Fruit fly (Drosophila melanogaster) whole organism, embryonic: ENCODE measurements around the gene CG43139.

ENCODE experiments used
- CG10431 ChIP-seq: fragments of 200-800 bp; sonication (Bioruptor generic); optimal IDR thresholded peaks from 3 replicates; lab custom pipeline; 2018; ENCODE audit warnings: missing biosample characterization, mild to moderate bottlenecking, missing genetic modification characterization
- CG13287 ChIP-seq: fragments of 200-800 bp; sonication (Bioruptor generic); IDR thresholded peaks from 2 replicates; pipeline ENCODE4 v1.3.6; 2022; ENCODE audit warnings: missing biosample characterization, missing genetic modification characterization; ENCODE audit not compliant: partially characterized antibody
- CG14014 ChIP-seq: fragments of 200-800 bp; sonication (Bioruptor generic); IDR thresholded peaks from 2 replicates; pipeline ENCODE4 v1.3.6; 2022; ENCODE audit warnings: missing biosample characterization, missing genetic modification characterization
- CG14710 ChIP-seq: fragments of 200-800 bp; sonication (Bioruptor generic); optimal IDR thresholded peaks from 3 replicates; lab custom pipeline; 2019; ENCODE audit warnings: missing biosample characterization, mild to moderate bottlenecking, missing genetic modification characterization, moderate library complexity
- CG15696 ChIP-seq: fragments of 200-800 bp; sonication (Bioruptor generic); optimal IDR thresholded peaks from 2 replicates; lab custom pipeline; 2019; ENCODE audit warnings: missing biosample characterization, mild to moderate bottlenecking, missing genetic modification characterization, moderate library complexity
- CG18599 ChIP-seq: fragments of 200-800 bp; sonication (Bioruptor generic); optimal IDR thresholded peaks from 3 replicates; lab custom pipeline; 2017; ENCODE audit warnings: missing biosample characterization, missing genetic modification characterization, mild to moderate bottlenecking, moderate library complexity, missing genetic modification reagents
- CG2678 ChIP-seq: fragments of 200-800 bp; sonication (Bioruptor generic); optimal IDR thresholded peaks from 3 replicates; lab custom pipeline; 2019; ENCODE audit warnings: missing biosample characterization, mild to moderate bottlenecking, missing genetic modification characterization, moderate library complexity
- CG2712 ChIP-seq: fragments of 200-800 bp; optimal IDR thresholded peaks from 3 replicates; lab custom pipeline; 2019; ENCODE audit warnings: missing biosample characterization, mild to moderate bottlenecking, missing genetic modification characterization, moderate library complexity
- CG31365 ChIP-seq: fragments of 200-800 bp; sonication (Bioruptor generic); optimal IDR thresholded peaks from 2 replicates; lab custom pipeline; 2018; ENCODE audit warnings: missing biosample characterization, mild to moderate bottlenecking, missing genetic modification characterization
- CG6765 ChIP-seq: fragments of 200-800 bp; sonication (Bioruptor generic); optimal IDR thresholded peaks from 3 replicates; lab custom pipeline; 2017; ENCODE audit warnings: missing biosample characterization, mild to moderate bottlenecking, missing genetic modification characterization
- CG9215 ChIP-seq: fragments of 200-800 bp; sonication (Bioruptor generic); IDR thresholded peaks from 2 replicates; pipeline ENCODE4 v1.3.6; 2022; ENCODE audit warnings: missing biosample characterization, missing genetic modification characterization
- CG9932 ChIP-seq: fragments of 200-800 bp; sonication (Bioruptor generic); IDR thresholded peaks from 2 replicates; pipeline ENCODE4 v1.3.6; 2022; ENCODE audit warnings: missing biosample characterization, missing genetic modification characterization
- CTCF ChIP-seq: fragments of 200-800 bp; sonication (Bioruptor generic); optimal IDR thresholded peaks from 2 replicates; lab custom pipeline; 2017; ENCODE audit warnings: missing biosample characterization, mild to moderate bottlenecking, missing genetic modification characterization, moderate library complexity
- Dek ChIP-seq: fragments of 200-800 bp; sonication (Bioruptor generic); optimal IDR thresholded peaks from 3 replicates; lab custom pipeline; 2019; ENCODE audit warnings: missing biosample characterization, mild to moderate bottlenecking, missing genetic modification characterization, moderate library complexity
- Eip74EF ChIP-seq, 2 experiments: fragments of 200-800 bp in 1 of 2; fragments of >200 bp in 1 of 2; sonication (Bioruptor generic) in 1 of 2; optimal IDR thresholded peaks; 2 replicates each; lab custom pipeline; 2017 to 2019; ENCODE audit warnings: missing biosample characterization in 2 of 2, missing genetic modification characterization in 2 of 2, mild to moderate bottlenecking in 1 of 2, moderate library complexity in 1 of 2
- Ets65A ChIP-seq: fragments of 200-800 bp; sonication (Bioruptor generic); peaks from one replicate; lab custom pipeline; 2016; ENCODE audit warnings: missing biosample characterization, missing genetic modification characterization
- Fer2 ChIP-seq: fragments of 200-800 bp; sonication (Bioruptor generic); optimal IDR thresholded peaks from 2 replicates; lab custom pipeline; 2018; ENCODE audit warnings: missing biosample characterization, mild to moderate bottlenecking, missing genetic modification characterization, moderate library complexity
- HLHmδ ChIP-seq: fragments of 200-800 bp; sonication (Bioruptor generic); optimal IDR thresholded peaks from 2 replicates; lab custom pipeline; 2018; ENCODE audit warnings: missing biosample characterization, mild to moderate bottlenecking, missing genetic modification characterization, moderate library complexity
- Lhr ChIP-seq: fragments of 200-800 bp; sonication (Bioruptor generic); optimal IDR thresholded peaks from 3 replicates; lab custom pipeline; 2017; ENCODE audit warnings: mild to moderate bottlenecking, missing biosample characterization, missing genetic modification reagents, missing genetic modification characterization
- Poxn ChIP-seq: fragments of 200-800 bp; sonication (Bioruptor generic); IDR thresholded peaks from 2 replicates; pipeline ENCODE4 v1.3.6; 2022; ENCODE audit warnings: missing biosample characterization, missing genetic modification characterization
- Scr ChIP-seq: fragments of 200-800 bp; sonication (Bioruptor generic); IDR thresholded peaks from 2 replicates; pipeline ENCODE4 v1.3.6; 2022; ENCODE audit warnings: missing biosample characterization, missing genetic modification characterization; ENCODE audit not compliant: partially characterized antibody
- Six4 ChIP-seq: fragments of 200-800 bp; sonication (Bioruptor generic); optimal IDR thresholded peaks from 2 replicates; lab custom pipeline; 2016; ENCODE audit warnings: missing biosample characterization, missing genetic modification characterization
- Spps ChIP-seq: fragments of 200-800 bp; sonication (Bioruptor generic); optimal IDR thresholded peaks from 2 replicates; lab custom pipeline; 2018; ENCODE audit warnings: missing biosample characterization, mild to moderate bottlenecking, missing genetic modification characterization
- TFAM ChIP-seq: fragments of 200-800 bp; sonication (Bioruptor generic); optimal IDR thresholded peaks from 2 replicates; lab custom pipeline; 2017; ENCODE audit warnings: missing biosample characterization, missing genetic modification characterization, inconsistent platforms
- bowl ChIP-seq: fragments of 200-800 bp; sonication (Bioruptor generic); IDR thresholded peaks from 2 replicates; pipeline ENCODE4 v1.3.6; 2022; ENCODE audit warnings: missing biosample characterization, missing genetic modification characterization
- ems ChIP-seq: fragments of 200-800 bp; sonication (Bioruptor generic); optimal IDR thresholded peaks from 3 replicates; lab custom pipeline; 2016; ENCODE audit warnings: missing biosample characterization, missing genetic modification characterization
- fru ChIP-seq: fragments of >200 bp; optimal IDR thresholded peaks from 2 replicates; lab custom pipeline; 2017
- ftz-f1 ChIP-seq: fragments of 200-800 bp; sonication (Bioruptor generic); optimal IDR thresholded peaks from 2 replicates; lab custom pipeline; 2016; ENCODE audit warnings: missing biosample characterization, missing genetic modification characterization
- mam ChIP-seq: fragments of 200-800 bp; sonication (Bioruptor generic); optimal IDR thresholded peaks from 3 replicates; lab custom pipeline; 2016; ENCODE audit warnings: missing biosample characterization, missing genetic modification characterization
- nmo ChIP-seq: fragments of 200-800 bp; sonication (Bioruptor generic); optimal IDR thresholded peaks from 2 replicates; lab custom pipeline; 2018; ENCODE audit warnings: missing biosample characterization, mild to moderate bottlenecking, missing genetic modification characterization, moderate library complexity
- onecut ChIP-seq: fragments of 200-800 bp; sonication (Bioruptor generic); IDR thresholded peaks from 2 replicates; pipeline ENCODE4 v1.3.6; 2022; ENCODE audit warnings: missing biosample characterization, missing genetic modification characterization
- otp ChIP-seq: fragments of 200-800 bp; sonication (Bioruptor generic); IDR thresholded peaks from 3 replicates; pipeline ENCODE4, ENCODE4 v1.3.6; 2022; ENCODE audit warnings: missing biosample characterization, missing genetic modification characterization
- phol ChIP-seq: fragments of 200-800 bp; sonication (Bioruptor generic); optimal IDR thresholded peaks from 3 replicates; lab custom pipeline; 2018; ENCODE audit warnings: missing biosample characterization, mild to moderate bottlenecking, missing genetic modification characterization, moderate library complexity
- tll ChIP-seq, 2 experiments: fragments of 200-800 bp in 1 of 2; fragments of >200 bp in 1 of 2; sonication (Bioruptor generic) in 1 of 2; optimal IDR thresholded peaks; 2 replicates each; lab custom pipeline; 2017 to 2019; ENCODE audit warnings: missing biosample characterization in 2 of 2, missing genetic modification characterization in 2 of 2, mild to moderate bottlenecking in 1 of 2, moderate library complexity in 1 of 2

Gene CG43139

DNA sequence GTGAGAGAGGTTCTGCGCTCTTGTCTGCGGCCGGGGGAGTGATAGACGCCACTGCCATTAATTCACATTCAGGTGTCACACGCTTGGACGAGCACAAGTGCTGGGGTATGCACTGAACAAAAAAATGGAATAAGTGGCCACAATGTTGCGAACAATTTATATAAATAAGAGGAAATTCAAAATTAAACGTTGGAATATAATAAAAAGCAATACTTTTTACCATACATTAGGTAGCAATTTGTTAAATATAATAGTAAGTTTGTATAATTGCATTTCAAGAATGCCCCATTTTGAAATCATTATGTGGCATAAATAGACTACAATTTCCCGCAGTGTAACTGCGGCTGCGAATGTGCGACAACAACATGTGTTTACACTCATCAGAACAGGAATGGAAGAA is 18.1 kb upstream of the CG43139 start (continued):
- peak; percentile 11 for TF ChIP-seq CG15696 (tag; lab: Kevin White, UChicago)
- no peak for TF ChIP-seq Six4 (GFP tag; lab: Kevin White, UChicago)
- TF ChIP-seq Lhr (GFP tag; lab: Kevin White, UChicago): no peak
- no peak for TF ChIP-seq ftz-f1 (GFP tag; lab: Kevin White, UChicago)
- no peak for TF ChIP-seq onecut
- TF ChIP-seq nmo (GFP tag; lab: Kevin White, UChicago): peak; percentile 2
- peak; percentile 32 for TF ChIP-seq CG18599 (GFP tag; lab: Kevin White, UChicago)
- TF ChIP-seq CG10431 (GFP tag; lab: Kevin White, UChicago): no peak
- TF ChIP-seq phol (tag; lab: Kevin White, UChicago): peak; percentile 36
- TF ChIP-seq CG2678 (tag; lab: Kevin White, UChicago): peak; percentile 9
- no peak for TF ChIP-seq CG31365 (tag; lab: Kevin White, UChicago)
- no peak for TF ChIP-seq tll (GFP tag; optimal IDR thresholded peaks at IDR 0.05; lab: Kevin White, UChicago)
- no peak for TF ChIP-seq mam
- TF ChIP-seq Spps: no peak
- no peak for TF ChIP-seq ems
- TF ChIP-seq CG14014 (GFP tag; lab: Robert Waterston, UW): no peak
- TF ChIP-seq CG9932 (GFP tag; lab: Robert Waterston, UW): no peak
- TF ChIP-seq Fer2: no peak

DNA sequence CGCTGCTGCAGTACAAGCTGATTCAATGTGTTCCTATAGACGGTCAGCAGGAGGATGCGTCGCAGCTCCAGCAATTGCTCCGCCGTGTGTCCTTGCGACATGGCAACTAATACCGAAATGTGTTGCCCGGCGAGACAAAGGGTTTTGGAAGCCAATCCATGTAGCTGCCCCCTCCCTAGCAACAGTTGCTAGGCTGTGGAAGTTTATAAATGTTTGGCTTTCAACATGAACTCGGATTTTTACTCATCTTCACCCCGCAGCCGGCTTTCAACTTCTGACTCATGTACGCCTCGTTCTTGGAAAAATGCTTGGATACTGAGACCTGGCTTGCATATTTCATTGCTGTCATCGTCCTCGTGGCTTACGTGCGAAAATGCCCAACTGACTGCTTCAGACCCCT is 15.3 kb upstream of the CG43139 start, which contains the start of gene CG13972:
TSS of gene CG13972 (minus strand) at position 101 of the 400 bp plus-strand sequence.
- TF ChIP-seq Ets65A: peak; percentile 88
- no peak for TF ChIP-seq fru (lab: Kevin White, UChicago)

DNA sequence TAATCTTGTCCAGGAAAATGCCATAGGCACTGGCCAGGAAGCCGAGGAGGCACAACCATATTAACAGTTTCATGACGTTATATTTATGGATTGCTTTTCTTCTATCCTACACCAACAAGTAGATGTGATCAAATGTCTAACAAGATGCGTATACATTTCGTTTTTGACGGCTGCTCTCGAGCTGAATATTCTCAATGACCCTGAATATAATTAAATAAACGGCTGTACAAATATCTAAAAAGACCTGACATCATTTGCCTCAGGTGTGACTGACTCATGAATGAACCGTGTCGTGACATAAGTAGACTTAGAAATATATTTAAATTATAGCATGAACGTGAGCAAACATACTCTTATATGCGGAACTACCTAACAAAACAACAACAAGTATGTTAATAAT is 1.0 kb upstream of the CG43139 start, which contains the start of gene CG5402:
TSS of gene CG5402 (minus strand) at position 101 of the 400 bp plus-strand sequence.
- TF ChIP-seq CG2712: no peak
- TF ChIP-seq Poxn (GFP tag; lab: Robert Waterston, UW): no peak
- no peak for TF ChIP-seq Dek (tag; lab: Kevin White, UChicago)
- no peak for TF ChIP-seq TFAM (GFP tag; lab: Kevin White, UChicago)
- TF ChIP-seq Eip74EF (GFP tag; optimal IDR thresholded peaks at IDR 0.05; lab: Kevin White, UChicago): no peak
- no peak for TF ChIP-seq ftz-f1 (GFP tag; lab: Kevin White, UChicago)
- TF ChIP-seq bowl (GFP tag; lab: Robert Waterston, UW): no peak

DNA sequence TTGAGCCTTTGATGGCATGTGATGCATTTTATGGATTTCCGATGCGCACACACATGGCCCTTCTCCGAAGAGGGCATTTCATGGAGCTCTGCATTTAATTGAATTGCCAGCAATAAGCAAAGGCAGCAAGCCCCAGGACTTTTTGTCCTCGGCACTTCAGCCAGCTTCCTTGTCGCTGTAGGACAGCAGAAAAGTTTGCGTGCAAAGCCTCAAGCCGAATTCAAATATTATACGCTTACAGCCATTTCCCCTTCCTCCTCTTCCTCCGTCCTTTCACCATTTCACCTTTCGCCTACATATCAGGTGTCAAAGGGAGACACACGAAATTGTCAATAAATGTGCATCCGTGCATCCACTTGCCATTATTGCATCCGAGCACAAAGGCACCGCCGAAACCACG is 4.2 kb downstream of the CG43139 start:
- TF ChIP-seq CTCF (GFP tag; lab: Kevin White, UChicago) (no peak), Ets65A (peak; percentile 90)
- TF ChIP-seq, all 482 proteins: peak for 1

DNA sequence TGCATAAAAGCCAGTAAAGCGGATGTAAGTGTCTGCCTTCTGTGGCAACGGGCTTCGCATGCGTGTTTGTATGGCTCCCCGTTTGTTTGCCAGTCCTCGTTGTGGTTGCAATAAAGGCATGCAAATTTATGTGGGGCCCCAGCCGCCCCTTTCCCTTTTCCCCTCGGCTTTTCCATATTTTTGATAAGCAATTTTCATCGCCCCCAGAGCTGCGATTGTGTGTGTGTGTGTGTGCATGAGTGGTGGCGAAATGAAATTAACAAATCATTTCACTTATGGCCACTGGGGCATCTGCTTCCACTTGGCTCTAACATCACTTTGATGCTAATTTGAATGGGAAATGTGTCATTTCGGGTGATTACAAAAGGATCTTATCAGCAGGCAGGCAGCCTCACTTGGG is 14.2 kb downstream of the CG43139 start, which contains the start of gene Gr98a:
TSS of gene Gr98a (plus strand) at position 301 of the 400 bp plus-strand sequence.
- TF ChIP-seq HLHmδ (GFP tag; lab: Kevin White, UChicago) (no peak), CG6765 (GFP tag; lab: Kevin White, UChicago) (no peak), otp (GFP tag; lab: Robert Waterston, UW) (no peak), Scr (GFP tag; lab: Robert Waterston, UW) (no peak), CG14710 (tag; lab: Kevin White, UChicago) (no peak), CG13287 (GFP tag; lab: Robert Waterston, UW) (no peak), CG9215 (GFP tag; lab: Robert Waterston, UW) (no peak)
